Worm (Caenorhabditis elegans) whole organism, early embryonic: Measurements from ENCODE around the gene syd-9.

Source experiments
- ets-7 ChIP-seq: sonication (generic microtip); optimal IDR thresholded peaks from 2 replicates; lab custom pipeline; 2016; ENCODE audit warnings: missing genotype, missing genetic modification characterization, missing compliant biosample characterization
- flt-1 ChIP-seq: fragments of 200-800 bp; sonication (Bioruptor generic); IDR thresholded peaks from 2 replicates; pipeline ENCODE4 v1.3.6; 2022; ENCODE audit warnings: missing genetic modification characterization, missing compliant biosample characterization
- hmbx-1 ChIP-seq: sonication (generic microtip); optimal IDR thresholded peaks from 2 replicates; lab custom pipeline; 2016; ENCODE audit warnings: mild to moderate bottlenecking, missing genetic modification characterization, missing compliant biosample characterization

DNA sequence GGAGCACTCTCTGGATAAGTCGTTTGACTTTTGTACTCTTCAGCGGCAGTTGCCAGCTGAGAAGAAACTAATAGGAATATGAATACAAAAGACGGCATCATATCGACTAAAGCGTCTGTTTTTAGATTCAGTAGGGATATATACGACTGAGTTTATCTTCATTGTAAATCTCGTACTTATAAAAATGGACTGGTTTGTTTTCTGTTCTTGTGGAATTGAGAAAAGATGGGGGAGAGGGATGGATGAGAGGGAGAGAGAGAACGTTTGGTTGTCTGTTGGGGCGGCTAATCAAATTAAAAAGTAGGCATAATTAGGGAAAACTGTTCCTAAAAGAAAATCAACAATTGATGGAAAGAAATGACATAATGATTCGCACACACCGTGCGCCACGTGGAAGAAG lies 51.5 kb downstream of the syd-9 start, which contains the start of gene grd-7:
- no peak for TF ChIP-seq ets-7
- TF ChIP-seq flt-1 (GFP tag; lab: Robert Waterston, UW) = no peak
- no peak for TF ChIP-seq hmbx-1 (tag; lab: Kevin White, UChicago)
